Worm (Caenorhabditis elegans) whole organism, L3 larva: ENCODE measurements around the gene daf-3.

Source experiments
- R02D3.7 ChIP-seq: fragments of 150-350 bp; optimal IDR thresholded peaks from 2 replicates; lab custom pipeline; 2014; ENCODE audit warnings: missing biosample characterization, missing genetic modification characterization
- ZK546.5 ChIP-seq: sonication (generic microtip); optimal IDR thresholded peaks from 2 replicates; lab custom pipeline; 2017; ENCODE audit warnings: missing biosample characterization, missing genetic modification characterization
- aly-2 ChIP-seq: fragments of 150-350 bp; optimal IDR thresholded peaks from 2 replicates; lab custom pipeline; 2014; ENCODE audit warnings: missing biosample characterization, missing genetic modification characterization
- ceh-16 ChIP-seq: sonication (generic microtip); optimal IDR thresholded peaks from 2 replicates; lab custom pipeline; 2017; ENCODE audit warnings: missing biosample characterization, missing genetic modification characterization
- ceh-82 ChIP-seq: fragments of 150-350 bp; optimal IDR thresholded peaks from 2 replicates; lab custom pipeline; 2014; ENCODE audit warnings: missing biosample characterization, missing genetic modification characterization
- ceh-9 ChIP-seq: sonication (generic microtip); optimal IDR thresholded peaks from 2 replicates; lab custom pipeline; 2018; ENCODE audit warnings: missing biosample characterization, missing genetic modification characterization
- egl-27 ChIP-seq: sonication (generic microtip); optimal IDR thresholded peaks from 4 replicates; lab custom pipeline; 2017; ENCODE audit warnings: missing biosample characterization, missing genetic modification reagents, missing genetic modification characterization
- nfya-1 ChIP-seq: sonication (generic microtip); optimal IDR thresholded peaks from 2 replicates; lab custom pipeline; 2017; ENCODE audit warnings: missing genetic modification characterization, mild to moderate bottlenecking, missing compliant biosample characterization, antibody characterized with exemption, moderate library complexity; ENCODE audit not compliant: insufficient read depth
- nhr-25 ChIP-seq: sonication (generic microtip); optimal IDR thresholded peaks from 2 replicates; lab custom pipeline; 2017; ENCODE audit warnings: missing biosample characterization, missing genetic modification characterization
- pqm-1 ChIP-seq: fragments of 150-350 bp; optimal IDR thresholded peaks from 2 replicates; lab custom pipeline; 2017; ENCODE audit warnings: missing biosample characterization, missing genetic modification characterization, inconsistent platforms
- skn-1 ChIP-seq: fragments of 150-350 bp; optimal IDR thresholded peaks from 2 replicates; lab custom pipeline; 2014; ENCODE audit warnings: missing biosample characterization, missing genetic modification characterization
- unc-39 ChIP-seq: sonication (generic microtip); optimal IDR thresholded peaks from 4 replicates; lab custom pipeline; 2017; ENCODE audit warnings: missing biosample characterization, missing genetic modification characterization
- zag-1 ChIP-seq: fragments of 150-350 bp; optimal IDR thresholded peaks from 2 replicates; lab custom pipeline; 2014; ENCODE audit warnings: missing biosample characterization, missing genetic modification characterization

DNA sequence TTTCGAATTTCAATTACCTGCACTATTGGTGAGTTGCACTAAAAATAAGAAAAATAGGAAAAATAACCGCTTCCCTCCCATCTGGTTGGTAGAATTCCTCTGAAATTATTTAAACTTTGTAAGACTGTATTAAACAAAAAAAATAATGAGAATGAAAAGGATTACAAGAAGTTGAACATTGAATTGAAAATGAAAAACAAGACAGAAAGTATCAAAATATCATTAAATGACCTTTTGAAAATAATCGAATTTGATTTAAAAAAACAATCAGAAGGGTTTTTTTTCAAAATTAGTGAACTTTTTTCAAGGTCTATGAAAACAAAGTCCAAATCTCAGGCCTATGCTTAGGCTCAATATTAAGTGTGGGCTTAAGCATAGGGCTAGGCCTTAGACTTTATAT is 26.1 kb upstream of the daf-3 start, which contains the start of gene igcm-1:
- TF ChIP-seq ZK546.5 (tag; lab: Kevin White, UChicago) (no peak), R02D3.7 (tag; lab: Kevin White, UChicago) (no peak), ceh-82 (tag; lab: Kevin White, UChicago) (no peak), zag-1 (tag; lab: Kevin White, UChicago) (no peak), pqm-1 (tag; lab: Kevin White, UChicago) (no peak), aly-2 (tag; lab: Kevin White, UChicago) (no peak), skn-1 (no peak), unc-39 (tag; lab: Kevin White, UChicago) (no peak), nhr-25 (tag; lab: Kevin White, UChicago) (no peak), nfya-1 (tag; lab: Kevin White, UChicago) (no peak), ceh-16 (tag; lab: Kevin White, UChicago) (no peak), ceh-9 (no peak), egl-27 (tag; lab: Kevin White, UChicago) (no peak)
